Fruit fly (Drosophila melanogaster): Measurements from ENCODE around the gene CG4364.

CG4364 gene

DNA sequence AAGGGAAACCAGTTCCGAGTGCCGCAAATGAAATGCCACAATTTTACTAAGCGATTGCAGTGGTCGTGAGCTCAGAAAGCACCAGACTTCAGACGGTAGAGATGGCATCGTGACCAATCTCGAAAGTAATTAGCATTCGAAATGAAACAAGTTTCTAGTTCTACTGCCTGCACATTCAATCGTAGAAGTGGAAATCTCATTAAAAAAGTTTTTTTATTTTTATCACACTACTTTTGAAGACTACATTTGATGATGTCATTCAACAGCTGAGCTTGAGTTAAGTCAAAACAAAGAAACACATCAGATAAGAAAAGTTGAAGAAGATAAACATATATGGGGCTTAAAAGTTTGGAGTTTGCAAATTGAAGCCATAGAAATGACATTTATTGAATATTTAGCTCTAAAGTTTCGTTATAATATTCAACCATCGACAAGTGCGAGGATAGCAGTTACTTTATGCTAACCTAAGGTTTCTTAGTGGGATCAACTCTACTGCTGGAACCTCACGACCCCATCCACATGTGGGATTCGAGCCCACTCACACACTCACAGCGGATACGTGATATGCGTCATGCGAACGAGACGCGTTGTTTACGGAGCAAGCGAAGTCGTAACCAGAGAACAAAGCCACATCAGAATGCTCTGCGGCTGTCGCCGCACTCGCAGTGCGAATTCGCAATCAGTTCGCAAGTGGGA lies 25.1 kb upstream of the CG4364 start, which contains the start of gene CG13117:
TSS of gene CG13117 (plus strand) at position 646 of the 696 bp plus-strand sequence.
- TF ChIP-seq CG8319 (GFP tag; optimal IDR thresholded peaks at IDR 0.05) (peak; percentile 5), cyc (GFP tag; optimal IDR thresholded peaks at IDR 0.05) (peak; percentile 55), CG31627 (GFP tag; optimal IDR thresholded peaks at IDR 0.05) (peak; percentile 59), CG10669 (GFP tag; optimal IDR thresholded peaks at IDR 0.05) (peak; percentile 23), salr (GFP tag; optimal IDR thresholded peaks at IDR 0.05) (peak in 1 of 2 experiments; percentile 63), CG1621 (tag; optimal IDR thresholded peaks at IDR 0.05) (no peak), dac (GFP tag; optimal IDR thresholded peaks at IDR 0.05) (no peak), fd59A (GFP tag; optimal IDR thresholded peaks at IDR 0.05) (peak; percentile 51), CG8632 (GFP tag; optimal IDR thresholded peaks at IDR 0.05) (peak; percentile 23), topi (GFP tag; optimal IDR thresholded peaks at IDR 0.05) (peak; percentile 59), esn (GFP tag; optimal IDR thresholded peaks at IDR 0.05) (peak; percentile 65), CG32006 (GFP tag; optimal IDR thresholded peaks at IDR 0.05) (peak; percentile 68), Ets21C (GFP tag; optimal IDR thresholded peaks at IDR 0.05) (peak; percentile 37), Sox102F (GFP tag; optimal IDR thresholded peaks at IDR 0.05) (peak; percentile 25), Hr39 (GFP tag; optimal IDR thresholded peaks at IDR 0.05) (peak; percentile 48), Eip93F (GFP tag; optimal IDR thresholded peaks at IDR 0.05) (no peak), Met (GFP tag; optimal IDR thresholded peaks at IDR 0.05) (peak; percentile 61), CG8119 (GFP tag; IDR thresholded peaks at IDR 0.05) (peak; percentile 31; the same call in 1 of the 3 replicates), OdsH (GFP tag; optimal IDR thresholded peaks at IDR 0.05) (peak; percentile 16), Hr4 (GFP tag; optimal IDR thresholded peaks at IDR 0.05) (peak; percentile 49), svp (GFP tag) (peak; percentile 88), lz (GFP tag; optimal IDR thresholded peaks at IDR 0.05) (peak; percentile 65), Gug (GFP tag; IDR thresholded peaks at IDR 0.05) (peak; percentile 22; the same call in 1 of the 2 replicates), Eip78C (GFP tag) (peak; percentile 89), CG3919 (GFP tag; optimal IDR thresholded peaks at IDR 0.05) (peak; percentile 41), CG11762 (GFP tag; optimal IDR thresholded peaks at IDR 0.05; ENCODE audit: insufficient read depth) (peak; percentile 18), Hr38 (GFP tag; optimal IDR thresholded peaks at IDR 0.05) (no peak), CG6163 (GFP tag; IDR thresholded peaks at IDR 0.05) (peak; percentile 68), net (GFP tag; optimal IDR thresholded peaks at IDR 0.05) (peak; percentile 56), CG6854 (GFP tag; optimal IDR thresholded peaks at IDR 0.05) (no peak), CG6276 (GFP tag; optimal IDR thresholded peaks at IDR 0.05) (peak; percentile 37), achi (GFP tag; optimal IDR thresholded peaks at IDR 0.05) (peak; percentile 12), vri (GFP tag; optimal IDR thresholded peaks at IDR 0.05) (no peak), ss (GFP tag; optimal IDR thresholded peaks at IDR 0.05) (peak in 1 of 2 experiments; percentile 23), CG7368 (GFP tag; optimal IDR thresholded peaks at IDR 0.05) (peak; percentile 5), CG11294 (GFP tag; IDR thresholded peaks at IDR 0.05) (no peak), CG6808 (GFP tag; optimal IDR thresholded peaks at IDR 0.05) (peak; percentile 50), Smox (GFP tag; optimal IDR thresholded peaks at IDR 0.05) (peak; percentile 37), Sox14 (GFP tag; optimal IDR thresholded peaks at IDR 0.05) (peak; percentile 29), CG3032 (tag; optimal IDR thresholded peaks at IDR 0.05) (peak; percentile 32), acj6 (GFP tag; optimal IDR thresholded peaks at IDR 0.05) (peak; percentile 42), CG6792 (GFP tag; optimal IDR thresholded peaks at IDR 0.05) (peak; percentile 55), pdm3 (GFP tag; optimal IDR thresholded peaks at IDR 0.05) (peak; percentile 39), CG16779 (tag; optimal IDR thresholded peaks at IDR 0.05) (no peak), CG11902 (GFP tag; optimal IDR thresholded peaks at IDR 0.05) (peak; percentile 11), dsx (GFP tag; optimal IDR thresholded peaks at IDR 0.05; ENCODE audit: poor library complexity, severe bottlenecking) (no peak), Blimp-1 (GFP tag; optimal IDR thresholded peaks at IDR 0.05) (peak; percentile 12), Ets96B (tag; optimal IDR thresholded peaks at IDR 0.05) (peak; percentile 25), CG9139 (GFP tag; optimal IDR thresholded peaks at IDR 0.05) (no peak), CG15336 (GFP tag; IDR thresholded peaks at IDR 0.05) (peak; percentile 34; the same call in 1 of the 2 replicates), Lpt (GFP tag; optimal IDR thresholded peaks at IDR 0.05) (no peak)

Measured in whole organism, prepupa.